Fruit fly (Drosophila melanogaster) whole organism, pupa: ENCODE results near the gene CG9592.

Experiments
- CG12605 ChIP-seq: fragments of 200-800 bp; sonication (Bioruptor generic); IDR thresholded peaks from 2 replicates; pipeline ENCODE4 v1.3.6; 2022; ENCODE audit warnings: missing biosample characterization, missing genetic modification characterization
- CG13204 ChIP-seq: fragments of 200-800 bp; sonication (Bioruptor generic); optimal IDR thresholded peaks from 2 replicates; lab custom pipeline; 2018; ENCODE audit warnings: missing biosample characterization, mild to moderate bottlenecking, missing genetic modification characterization, moderate library complexity
- CG8301 ChIP-seq: fragments of 200-800 bp; sonication (Bioruptor generic); optimal IDR thresholded peaks from 2 replicates; lab custom pipeline; 2018; ENCODE audit warnings: missing biosample characterization, mild to moderate bottlenecking, missing genetic modification characterization
- CG9948 ChIP-seq: fragments of 200-800 bp; sonication (Bioruptor generic); optimal IDR thresholded peaks from 2 replicates; lab custom pipeline; 2018; ENCODE audit warnings: missing biosample characterization, mild to moderate bottlenecking, missing genetic modification characterization, moderate library complexity
- Ets98B ChIP-seq: fragments of 200-800 bp; sonication (Bioruptor generic); IDR thresholded peaks from 2 replicates; pipeline ENCODE4 v1.3.6; 2022; ENCODE audit warnings: missing biosample characterization, missing genetic modification characterization

DNA sequence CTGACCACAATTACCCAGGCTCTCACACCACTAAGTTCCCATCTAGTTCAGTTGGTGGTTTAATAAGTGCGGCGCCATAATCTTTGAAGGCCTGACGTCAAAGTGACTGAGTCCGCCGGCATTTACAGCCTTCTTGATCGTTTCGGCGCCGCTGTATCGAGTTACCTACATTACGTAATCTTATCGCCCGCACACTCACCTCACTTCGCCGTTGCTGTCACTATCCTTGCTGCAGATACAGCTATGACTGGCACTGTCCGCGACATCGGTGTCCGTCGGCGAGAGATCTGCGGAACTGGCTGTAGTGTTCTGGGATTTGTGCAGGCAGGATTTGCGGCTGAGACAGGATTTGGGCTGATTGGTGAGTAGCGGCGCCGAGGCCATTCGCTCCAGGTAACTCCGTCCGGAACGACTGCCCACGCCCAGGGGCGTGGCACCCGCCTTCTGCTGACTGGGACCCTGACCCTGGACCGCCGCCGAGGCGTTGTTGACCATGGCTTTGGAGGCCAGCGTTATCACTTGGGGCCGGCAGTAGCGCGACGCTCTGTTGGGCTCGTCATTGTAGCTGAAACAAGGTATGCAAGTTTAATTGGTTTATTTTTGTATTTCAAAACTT, 29.4 kb downstream of the CG9592 start:
- TF ChIP-seq CG9948 (no peak), Ets98B (GFP tag; lab: Robert Waterston, UW) (no peak), CG13204 (GFP tag; lab: Kevin White, UChicago) (no peak), CG12605 (GFP tag; lab: Robert Waterston, UW) (no peak), CG8301 (no peak)
